Fruit fly (Drosophila melanogaster) whole organism, embryonic: Measurements from ENCODE around the gene CG13008.

Experiments
- Atf6 ChIP-seq: fragments of 200-800 bp; sonication (Bioruptor generic); IDR thresholded peaks from 2 replicates; pipeline ENCODE4 v1.3.6; 2022; ENCODE audit warnings: missing biosample characterization, missing genetic modification characterization
- CG10147 ChIP-seq: fragments of 200-800 bp; sonication (Bioruptor generic); optimal IDR thresholded peaks from 2 replicates; lab custom pipeline; 2019; ENCODE audit warnings: missing biosample characterization, mild to moderate bottlenecking, missing genetic modification characterization, moderate library complexity
- CG10267 ChIP-seq: fragments of 200-800 bp; sonication (Bioruptor generic); optimal IDR thresholded peaks from 2 replicates; lab custom pipeline; 2018; ENCODE audit warnings: missing biosample characterization, mild to moderate bottlenecking, missing genetic modification characterization, moderate library complexity
- CG12071 ChIP-seq: fragments of 200-800 bp; sonication (Bioruptor generic); optimal IDR thresholded peaks from 3 replicates; lab custom pipeline; 2018; ENCODE audit warnings: missing biosample characterization, mild to moderate bottlenecking, missing genetic modification characterization
- CG1233 ChIP-seq: fragments of 200-800 bp; sonication (Bioruptor generic); optimal IDR thresholded peaks from 4 replicates; lab custom pipeline; 2018; ENCODE audit warnings: missing biosample characterization, mild to moderate bottlenecking, missing genetic modification characterization
- CG12391 ChIP-seq: fragments of 200-800 bp; sonication (Bioruptor generic); optimal IDR thresholded peaks from 3 replicates; lab custom pipeline; 2018; ENCODE audit warnings: missing biosample characterization, mild to moderate bottlenecking, missing genetic modification characterization, moderate library complexity
- CG2129 ChIP-seq: fragments of 200-800 bp; sonication (Bioruptor generic); IDR thresholded peaks from 2 replicates; pipeline ENCODE4 v1.3.6; 2022; ENCODE audit warnings: missing biosample characterization, missing genetic modification characterization; ENCODE audit not compliant: partially characterized antibody
- CG2199 ChIP-seq: fragments of 200-800 bp; sonication (Bioruptor generic); IDR thresholded peaks from 3 replicates; pipeline ENCODE4 v1.3.6; 2022; ENCODE audit warnings: missing biosample characterization, missing genetic modification characterization
- CG34376 ChIP-seq: fragments of 200-800 bp; sonication (Bioruptor generic); optimal IDR thresholded peaks from 2 replicates; lab custom pipeline; 2018; ENCODE audit warnings: missing biosample characterization, mild to moderate bottlenecking, missing genetic modification characterization
- CG4854 ChIP-seq: fragments of 200-800 bp; sonication (Bioruptor generic); optimal IDR thresholded peaks from 2 replicates; lab custom pipeline; 2016; ENCODE audit warnings: missing biosample characterization, missing genetic modification characterization, inconsistent platforms
- CG6254 ChIP-seq: fragments of 200-800 bp; sonication (Bioruptor generic); optimal IDR thresholded peaks from 3 replicates; lab custom pipeline; 2017; ENCODE audit warnings: mild to moderate bottlenecking, missing biosample characterization, missing genetic modification reagents, missing genetic modification characterization
- CG6654 ChIP-seq: fragments of 200-800 bp; sonication (Bioruptor generic); optimal IDR thresholded peaks from 2 replicates; lab custom pipeline; 2017; ENCODE audit warnings: missing biosample characterization, mild to moderate bottlenecking, missing genetic modification characterization
- CG6813 ChIP-seq: fragments of 200-800 bp; sonication (Bioruptor generic); optimal IDR thresholded peaks from 2 replicates; lab custom pipeline; 2017; ENCODE audit warnings: missing biosample characterization, missing genetic modification characterization, mild to moderate bottlenecking, moderate library complexity, missing genetic modification reagents
- CG7556 ChIP-seq: fragments of 200-800 bp; sonication (Bioruptor generic); optimal IDR thresholded peaks from 2 replicates; lab custom pipeline; 2017; ENCODE audit warnings: missing biosample characterization, mild to moderate bottlenecking, missing genetic modification characterization
- CG8281 ChIP-seq: fragments of 200-800 bp; sonication (Bioruptor generic); optimal IDR thresholded peaks from 2 replicates; lab custom pipeline; 2018; ENCODE audit warnings: missing biosample characterization, mild to moderate bottlenecking, missing genetic modification characterization, moderate library complexity
- CG8290 ChIP-seq, 3 experiments: fragments of 200-800 bp; sonication (Bioruptor generic); optimal IDR thresholded peaks; 2 replicates each; lab custom pipeline; 2016 to 2019; ENCODE audit warnings: missing biosample characterization in 3 of 3, missing genetic modification characterization in 3 of 3, mild to moderate bottlenecking in 2 of 3, moderate library complexity in 1 of 3
- CG8359 ChIP-seq: fragments of 200-800 bp; sonication (Bioruptor generic); optimal IDR thresholded peaks from 2 replicates; lab custom pipeline; 2017; ENCODE audit warnings: missing biosample characterization, mild to moderate bottlenecking, missing genetic modification characterization, borderline replicate concordance
- CG8478 ChIP-seq: fragments of >200 bp; optimal IDR thresholded peaks from 2 replicates; lab custom pipeline; 2018
- D ChIP-seq, 2 experiments: fragments of 200-800 bp in 1 of 2; fragments of >200 bp in 1 of 2; sonication (Bioruptor generic) in 1 of 2; optimal IDR thresholded peaks; 2 replicates in 1 of 2; 3 replicates in 1 of 2; lab custom pipeline; 2017; ENCODE audit warnings: mild to moderate bottlenecking in 1 of 2, missing biosample characterization in 1 of 2, missing genetic modification characterization in 1 of 2, missing genetic modification reagents in 1 of 2
- MBD-R2 ChIP-seq: fragments of 200-800 bp; sonication (Bioruptor generic); IDR thresholded peaks from 2 replicates; pipeline ENCODE4 v1.3.6; 2022; ENCODE audit warnings: missing biosample characterization, missing genetic modification characterization
- Nf-YC ChIP-seq: fragments of 200-800 bp; optimal IDR thresholded peaks from 3 replicates; lab custom pipeline; 2019; ENCODE audit warnings: missing biosample characterization, mild to moderate bottlenecking, missing genetic modification characterization, moderate library complexity
- Sox100B ChIP-seq: fragments of 200-800 bp; sonication (Bioruptor generic); optimal IDR thresholded peaks from 3 replicates; lab custom pipeline; 2018; ENCODE audit warnings: missing biosample characterization, mild to moderate bottlenecking, missing genetic modification characterization
- Vsx1 ChIP-seq: fragments of 200-800 bp; sonication (Bioruptor generic); optimal IDR thresholded peaks from 2 replicates; lab custom pipeline; 2017; ENCODE audit warnings: missing biosample characterization, mild to moderate bottlenecking, missing genetic modification characterization, missing genetic modification reagents
- caup ChIP-seq: fragments of 200-800 bp; sonication (Bioruptor generic); optimal IDR thresholded peaks from 3 replicates; lab custom pipeline; 2017; ENCODE audit warnings: missing biosample characterization, mild to moderate bottlenecking, missing genetic modification characterization, moderate library complexity; ENCODE audit not compliant: severe bottlenecking
- crol ChIP-seq: fragments of 200-800 bp; sonication (Bioruptor generic); IDR thresholded peaks from 2 replicates; pipeline ENCODE4 v1.3.6; 2022; ENCODE audit warnings: missing biosample characterization, missing genetic modification characterization
- da ChIP-seq: fragments of 200-800 bp; sonication (Bioruptor generic); optimal IDR thresholded peaks from 2 replicates; lab custom pipeline; 2016; ENCODE audit warnings: missing biosample characterization, missing genetic modification characterization
- dati ChIP-seq: fragments of 200-800 bp; sonication (Bioruptor generic); IDR thresholded peaks from 2 replicates; pipeline ENCODE4 v1.3.6; 2022; ENCODE audit warnings: missing biosample characterization, missing genetic modification characterization
- dimm ChIP-seq: fragments of 200-800 bp; sonication (Bioruptor generic); IDR thresholded peaks from 2 replicates; pipeline ENCODE4 v1.3.6; 2022; ENCODE audit warnings: missing biosample characterization, missing genetic modification characterization
- emc ChIP-seq: fragments of 200-800 bp; sonication (Bioruptor generic); optimal IDR thresholded peaks from 2 replicates; lab custom pipeline; 2016; ENCODE audit warnings: missing biosample characterization, missing genetic modification characterization
- ewg ChIP-seq: fragments of 200-800 bp; sonication (Bioruptor generic); optimal IDR thresholded peaks from 3 replicates; lab custom pipeline; 2017; ENCODE audit warnings: mild to moderate bottlenecking, missing biosample characterization, missing genetic modification reagents, missing genetic modification characterization
- exex ChIP-seq: fragments of 200-800 bp; sonication (Bioruptor generic); optimal IDR thresholded peaks from 4 replicates; lab custom pipeline; 2018; ENCODE audit warnings: missing biosample characterization, mild to moderate bottlenecking, missing genetic modification characterization, moderate library complexity
- fd102C ChIP-seq: fragments of 200-800 bp; sonication (Bioruptor generic); optimal IDR thresholded peaks from 2 replicates; lab custom pipeline; 2018; ENCODE audit warnings: missing biosample characterization, mild to moderate bottlenecking, missing genetic modification characterization, moderate library complexity
- ken ChIP-seq: fragments of 200-800 bp; sonication (Bioruptor generic); IDR thresholded peaks from 3 replicates; pipeline ENCODE4 v1.3.6; 2022; ENCODE audit warnings: missing biosample characterization, missing genetic modification characterization
- lab ChIP-seq: fragments of 200-800 bp; sonication (Bioruptor generic); optimal IDR thresholded peaks from 3 replicates; lab custom pipeline; 2017; ENCODE audit warnings: missing biosample characterization, missing genetic modification characterization, mild to moderate bottlenecking, moderate library complexity, missing genetic modification reagents
- mirr ChIP-seq: fragments of 200-800 bp; sonication (Bioruptor generic); optimal IDR thresholded peaks from 3 replicates; lab custom pipeline; 2018; ENCODE audit warnings: missing biosample characterization, mild to moderate bottlenecking, missing genetic modification characterization
- pita ChIP-seq: fragments of 200-800 bp; sonication (Bioruptor generic); optimal IDR thresholded peaks from 2 replicates; lab custom pipeline; 2017; ENCODE audit warnings: missing biosample characterization, mild to moderate bottlenecking, missing genetic modification characterization
- row ChIP-seq: fragments of 200-800 bp; sonication (Bioruptor generic); IDR thresholded peaks from 3 replicates; pipeline ENCODE4 v1.3.6; 2022; ENCODE audit warnings: missing biosample characterization, missing genetic modification characterization
- scrt ChIP-seq: fragments of 200-800 bp; sonication (Bioruptor generic); optimal IDR thresholded peaks from 2 replicates; lab custom pipeline; 2018; ENCODE audit warnings: missing biosample characterization, mild to moderate bottlenecking, missing genetic modification characterization, moderate library complexity
- sens ChIP-seq: fragments of 200-800 bp; sonication (Bioruptor generic); peaks from one replicate; lab custom pipeline; 2016; ENCODE audit warnings: missing biosample characterization, missing genetic modification characterization
- sens-2 ChIP-seq: fragments of 200-800 bp; sonication (Bioruptor generic); IDR thresholded peaks from 2 replicates; pipeline ENCODE4 v1.3.6; 2022; ENCODE audit warnings: missing biosample characterization, missing genetic modification characterization
- so ChIP-seq: fragments of 200-800 bp; sonication (Bioruptor generic); IDR thresholded peaks from 3 replicates; pipeline ENCODE4 v1.3.6; 2022; ENCODE audit warnings: missing biosample characterization, missing genetic modification characterization
- sug ChIP-seq: fragments of 200-800 bp; optimal IDR thresholded peaks from 2 replicates; lab custom pipeline; 2019; ENCODE audit warnings: missing biosample characterization, mild to moderate bottlenecking, missing genetic modification characterization, moderate library complexity
- tna ChIP-seq: fragments of 200-800 bp; sonication (Bioruptor generic); IDR thresholded peaks from 2 replicates; pipeline ENCODE4 v1.3.6; 2022; ENCODE audit warnings: missing biosample characterization, missing genetic modification characterization; ENCODE audit not compliant: partially characterized antibody
- tup ChIP-seq: fragments of 200-800 bp; sonication (Bioruptor generic); optimal IDR thresholded peaks from 2 replicates; lab custom pipeline; 2016; ENCODE audit warnings: missing biosample characterization, mild to moderate bottlenecking, missing genetic modification characterization, moderate library complexity
- zfh2 ChIP-seq: fragments of 200-800 bp; sonication (Bioruptor generic); optimal IDR thresholded peaks from 2 replicates; lab custom pipeline; 2016; ENCODE audit warnings: missing biosample characterization, missing genetic modification characterization

Gene CG13008

dm6 chrX:16749324-16749723, 38.2 kb downstream of the CG13008 start:
- TF ChIP-seq CG34376 (peak; percentile 64), Sox100B (GFP tag; lab: Kevin White, UChicago) (no peak), mirr (peak; percentile 20), CG10267 (no peak), ewg (GFP tag; lab: Kevin White, UChicago) (no peak), pita (GFP tag; lab: Kevin White, UChicago) (no peak), Vsx1 (GFP tag; lab: Kevin White, UChicago) (peak; percentile 25), CG8290 (GFP tag; optimal IDR thresholded peaks at IDR 0.05; lab: Kevin White, UChicago) (no peak), CG8290 (tag; optimal IDR thresholded peaks at IDR 0.05; lab: Kevin White, UChicago) (peak in 1 of 2 experiments; percentile 4), CG1233 (GFP tag; lab: Kevin White, UChicago) (no peak), exex (tag; lab: Kevin White, UChicago) (peak; percentile 80), crol (GFP tag; lab: Robert Waterston, UW) (peak; percentile 51), CG6254 (GFP tag; lab: Kevin White, UChicago) (no peak), sug (tag; lab: Kevin White, UChicago) (peak; percentile 68), row (GFP tag; lab: Robert Waterston, UW) (no peak), lab (GFP tag; lab: Kevin White, UChicago) (peak; percentile 3), Nf-YC (tag; lab: Kevin White, UChicago) (peak; percentile 46), fd102C (GFP tag; lab: Kevin White, UChicago) (no peak), CG2199 (GFP tag; lab: Robert Waterston, UW) (0 out of 3 replicates have a peak, but pooled peaks have one; percentile 17)

dm6 chrX:16750712-16751578, 39.8 kb downstream of the CG13008 start:
- TF ChIP-seq exex (tag; lab: Kevin White, UChicago), result peak; percentile 22
- peak; percentile 47 for TF ChIP-seq CG8359 (GFP tag; lab: Kevin White, UChicago)
- peak; percentile 12; the same call in 1 of the 2 replicates for TF ChIP-seq MBD-R2 (GFP tag; lab: Robert Waterston, UW)
- TF ChIP-seq so, result peak; percentile 79; the same call in 1 of the 3 replicates
- TF ChIP-seq CG4854 (GFP tag; lab: Kevin White, UChicago), result no peak
- peak; percentile 73 for TF ChIP-seq scrt
- TF ChIP-seq Sox100B (GFP tag; lab: Kevin White, UChicago), result peak; percentile 81
- TF ChIP-seq CG8478 (lab: Kevin White, UChicago), result no peak
- no peak for TF ChIP-seq D (optimal IDR thresholded peaks at IDR 0.05; lab: Kevin White, UChicago)
- TF ChIP-seq D (GFP tag; optimal IDR thresholded peaks at IDR 0.05; lab: Kevin White, UChicago), result peak; percentile 73
- no peak for TF ChIP-seq dati (GFP tag; lab: Robert Waterston, UW)
- peak; percentile 78 for TF ChIP-seq CG7556
- peak; percentile 40 for TF ChIP-seq CG12071 (GFP tag; lab: Kevin White, UChicago)
- no peak for TF ChIP-seq tna (GFP tag; lab: Robert Waterston, UW)
- TF ChIP-seq dimm (GFP tag; lab: Robert Waterston, UW), result 0 out of 2 replicates have a peak, but pooled peaks have one; percentile 8
- TF ChIP-seq tup (GFP tag; lab: Kevin White, UChicago), result peak; percentile 0
- TF ChIP-seq CG2129 (GFP tag; lab: Robert Waterston, UW), result no peak
- TF ChIP-seq CG6813 (GFP tag; lab: Kevin White, UChicago), result peak; percentile 63
- no peak for TF ChIP-seq sens-2 (GFP tag; lab: Robert Waterston, UW)
- TF ChIP-seq Atf6, result peak; percentile 70
- no peak for TF ChIP-seq zfh2 (GFP tag; lab: Kevin White, UChicago)
- peak; percentile 45 for TF ChIP-seq CG8281 (tag; lab: Kevin White, UChicago)
- no peak for TF ChIP-seq da (GFP tag; lab: Kevin White, UChicago)
- peak; percentile 88 for TF ChIP-seq sens (GFP tag; lab: Kevin White, UChicago)
- peak; percentile 35; the same call in 1 of the 3 replicates for TF ChIP-seq ken
- TF ChIP-seq CG10147 (GFP tag; lab: Kevin White, UChicago), result peak; percentile 81
- peak; percentile 54 for TF ChIP-seq CG6654
- TF ChIP-seq row (GFP tag; lab: Robert Waterston, UW), result peak; percentile 79
- peak; percentile 39 for TF ChIP-seq caup (GFP tag; lab: Kevin White, UChicago)
- peak; percentile 84 for TF ChIP-seq CG12391
- no peak for TF ChIP-seq emc (GFP tag; lab: Kevin White, UChicago)
